Worm (Caenorhabditis elegans): ENCODE results near the gene lin-48.

The lin-48 gene

DNA sequence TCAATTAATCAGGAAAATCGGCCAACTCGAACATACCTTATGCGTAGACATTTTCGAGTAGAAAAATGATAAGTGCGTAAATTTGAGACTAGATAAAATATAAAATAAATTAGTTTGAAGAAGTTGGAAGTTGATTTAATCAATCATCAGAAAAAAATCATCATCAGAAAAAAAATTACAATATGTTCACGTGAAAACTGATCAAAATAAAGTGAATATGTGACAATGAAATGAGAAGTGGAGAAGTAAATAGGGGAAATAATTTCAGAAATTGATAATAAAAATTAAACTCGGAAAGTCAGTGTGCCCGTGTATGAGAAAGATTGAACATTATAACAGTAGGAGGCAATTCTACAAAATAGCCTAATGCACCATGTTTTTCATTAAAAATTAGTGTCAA is 15.7 kb upstream of the lin-48 start, which contains the start of gene F34D10.9:
Gene F34D10.9 (minus strand): TSS at position 101 of the 400 bp plus-strand sequence.
- no peak for TF ChIP-seq him-1 (tag; optimal IDR thresholded peaks at IDR 0.05)
- TF ChIP-seq W03F9.2 (tag; optimal IDR thresholded peaks at IDR 0.05): no peak
- no peak for TF ChIP-seq dao-5 (tag; optimal IDR thresholded peaks at IDR 0.05)

DNA sequence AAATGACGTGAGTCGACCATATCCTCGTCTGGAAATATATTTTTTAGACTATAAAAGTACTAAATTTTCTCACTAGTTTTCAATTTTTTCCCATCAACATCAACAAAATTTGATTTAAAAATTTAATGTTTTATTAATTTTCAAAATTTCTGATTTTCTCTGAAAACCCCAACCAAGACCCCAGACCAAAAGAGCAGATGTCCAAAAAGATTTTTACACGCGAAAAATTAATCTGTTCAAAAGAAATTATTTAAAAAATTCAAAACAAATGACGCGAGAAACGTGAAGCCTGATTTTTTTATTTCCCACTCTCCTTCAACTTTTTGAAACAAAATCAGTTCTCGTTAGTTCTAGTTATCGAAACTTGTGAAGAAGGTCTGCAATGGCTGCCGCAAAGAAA is 14.8 kb upstream of the lin-48 start, which contains the start of gene F34D10.8:
Gene F34D10.8 (plus strand): TSS at position 301 of the 400 bp plus-strand sequence.
- TF ChIP-seq him-1 (tag; optimal IDR thresholded peaks at IDR 0.05) (no peak), W03F9.2 (tag; optimal IDR thresholded peaks at IDR 0.05) (no peak), dao-5 (tag; optimal IDR thresholded peaks at IDR 0.05) (no peak)

DNA sequence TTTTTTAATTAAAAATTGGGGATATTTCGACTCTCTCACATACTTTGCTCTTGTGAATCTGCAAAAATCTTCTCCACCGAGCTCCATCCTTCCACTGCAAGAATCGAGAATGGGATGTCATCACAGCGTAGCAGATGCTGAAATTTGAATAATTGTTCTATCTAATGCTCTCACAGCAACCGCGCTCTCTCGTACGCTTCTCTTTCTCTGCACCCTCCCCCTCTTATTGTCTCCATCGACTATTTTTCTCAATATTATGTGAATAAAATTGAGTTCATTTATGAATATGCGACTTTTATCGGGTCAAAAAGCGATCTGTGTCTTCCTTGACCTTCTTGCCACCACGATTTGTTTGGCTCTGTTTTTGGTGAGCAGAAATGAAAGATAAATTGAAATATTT is 11.2 kb upstream of the lin-48 start, which contains the start of gene F34D10.3:
Gene F34D10.3 (plus strand): TSS at position 249 of the 400 bp plus-strand sequence.
- no peak for TF ChIP-seq W03F9.2 (tag; optimal IDR thresholded peaks at IDR 0.05)
- no peak for TF ChIP-seq him-1 (tag; optimal IDR thresholded peaks at IDR 0.05)

DNA sequence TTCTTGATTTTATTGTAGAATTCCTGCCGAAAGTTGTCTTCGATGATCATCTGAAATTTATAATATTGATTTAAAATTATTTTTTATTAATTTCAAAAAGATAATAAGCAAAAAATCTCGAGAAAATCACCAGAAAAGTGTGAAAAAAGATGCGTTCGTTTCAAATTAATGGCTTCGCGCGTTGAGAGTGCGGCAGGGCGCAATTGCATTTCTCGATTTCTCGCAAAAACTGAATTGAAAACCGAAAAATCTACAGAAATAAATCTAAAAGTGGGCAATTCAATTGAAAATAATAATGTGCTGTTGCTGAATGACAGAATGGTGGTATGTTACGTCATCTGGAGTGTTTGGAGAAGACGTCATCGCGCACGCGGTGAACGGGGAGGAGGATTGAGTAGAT is 10.2 kb upstream of the lin-48 start, which contains the start of gene evl-18:
Gene evl-18 (minus strand): TSS at position 50 of the 400 bp plus-strand sequence.
- no peak for TF ChIP-seq W03F9.2 (tag; optimal IDR thresholded peaks at IDR 0.05)
- no peak for TF ChIP-seq him-1 (tag; optimal IDR thresholded peaks at IDR 0.05)
- no peak for TF ChIP-seq dao-5 (tag; optimal IDR thresholded peaks at IDR 0.05)

DNA sequence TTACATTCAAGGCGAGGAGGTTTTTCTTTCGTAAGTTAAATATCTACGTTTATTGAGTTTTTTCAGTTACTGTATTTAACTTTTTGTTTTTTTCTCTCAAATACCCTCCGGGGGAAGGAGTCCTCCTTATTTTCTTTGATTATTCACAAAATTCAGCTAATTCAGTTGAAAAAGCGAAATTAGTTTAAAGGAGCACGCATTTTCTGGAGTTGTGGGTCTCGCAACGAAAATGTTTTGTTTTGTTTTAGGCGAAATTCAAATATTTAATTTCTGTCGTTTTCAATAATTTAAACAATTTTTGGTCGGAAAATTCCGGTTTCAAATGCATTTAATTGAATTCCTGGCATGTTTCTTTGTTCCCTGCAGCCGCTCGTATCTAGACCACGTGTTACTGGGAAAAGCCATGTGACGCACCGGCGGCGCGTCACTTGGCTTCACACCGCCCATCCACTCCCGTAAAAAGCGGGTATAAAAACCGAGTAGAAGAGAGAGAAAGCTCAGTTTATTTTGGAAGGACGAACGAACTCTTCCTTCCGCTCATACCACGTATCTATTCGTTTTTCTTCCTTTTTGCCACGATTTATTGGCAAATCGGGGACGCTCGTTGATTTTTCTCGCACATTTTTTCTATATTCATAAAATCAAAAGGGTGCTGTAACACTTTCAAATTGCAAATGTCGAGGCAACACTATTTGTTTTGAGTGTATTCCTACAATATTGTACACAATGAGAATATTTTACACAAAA is 9.6 kb upstream of the lin-48 start:
- TF ChIP-seq W03F9.2 (tag; optimal IDR thresholded peaks at IDR 0.05): no peak
- TF ChIP-seq him-1 (tag; optimal IDR thresholded peaks at IDR 0.05): no peak
- TF ChIP-seq dao-5 (tag; optimal IDR thresholded peaks at IDR 0.05): no peak

DNA sequence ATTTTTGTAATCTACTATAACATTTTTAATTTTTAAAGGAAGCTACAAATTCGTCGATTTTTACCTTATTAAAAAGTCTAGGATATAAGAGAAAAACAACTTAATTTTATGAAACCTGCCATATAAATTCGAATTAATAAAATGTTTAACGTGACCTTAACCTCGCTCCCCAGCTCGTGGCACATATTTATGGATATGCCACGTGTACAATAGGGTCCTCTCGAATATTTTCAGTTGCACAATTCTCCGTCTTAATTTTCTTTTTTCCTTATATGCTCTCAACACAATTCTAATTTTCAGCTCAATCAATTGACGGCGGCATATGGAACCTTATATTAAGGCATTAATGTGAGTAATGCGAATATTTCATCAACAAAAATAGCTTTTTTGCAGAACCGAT is 8.9 kb upstream of the lin-48 start, which contains the start of gene F34D10.4:
Gene F34D10.4 (plus strand): TSS at position 301 of the 400 bp plus-strand sequence.
- TF ChIP-seq him-1 (tag; optimal IDR thresholded peaks at IDR 0.05): no peak

ce11 chrIII:3737742-3738141 is 7.5 kb upstream of the lin-48 start:
- TF ChIP-seq dao-5 (tag; optimal IDR thresholded peaks at IDR 0.05): no peak
- TF ChIP-seq him-1 (tag; optimal IDR thresholded peaks at IDR 0.05): no peak
- no peak for TF ChIP-seq W03F9.2 (tag; optimal IDR thresholded peaks at IDR 0.05)

ce11 chrIII:3738331-3738730 is 6.9 kb upstream of the lin-48 start:
- no peak for TF ChIP-seq him-1 (tag; optimal IDR thresholded peaks at IDR 0.05)
- TF ChIP-seq W03F9.2 (tag; optimal IDR thresholded peaks at IDR 0.05): no peak

- TF ChIP-seq dao-5 (tag; optimal IDR thresholded peaks at IDR 0.05) (no peak), him-1 (tag; optimal IDR thresholded peaks at IDR 0.05) (no peak), W03F9.2 (tag; optimal IDR thresholded peaks at IDR 0.05) (no peak)
Observed at ce11 chrIII:3742090-3742489, 3.1 kb upstream of the lin-48 start.

DNA sequence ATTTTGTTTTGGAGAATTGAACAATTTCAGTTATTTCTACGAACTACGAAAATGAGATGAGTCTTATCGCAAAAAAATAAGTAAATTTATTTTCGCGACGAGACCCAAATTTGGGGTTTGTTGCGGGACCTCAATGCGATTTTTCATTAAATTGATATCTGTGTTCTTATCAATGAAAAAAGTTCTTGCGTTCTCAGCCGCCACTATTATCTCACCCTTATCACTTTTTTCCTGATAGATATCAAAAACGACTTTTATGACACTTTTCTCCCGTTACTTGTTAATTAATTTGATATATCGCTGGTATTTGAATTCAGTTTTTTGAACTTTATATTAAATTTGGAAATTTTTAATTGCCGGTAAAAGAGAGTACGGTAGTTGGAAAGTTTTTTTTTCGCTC is 1.9 kb upstream of the lin-48 start:
- TF ChIP-seq him-1 (tag; optimal IDR thresholded peaks at IDR 0.05) (no peak), W03F9.2 (tag; optimal IDR thresholded peaks at IDR 0.05) (no peak), dao-5 (tag; optimal IDR thresholded peaks at IDR 0.05) (no peak)

DNA sequence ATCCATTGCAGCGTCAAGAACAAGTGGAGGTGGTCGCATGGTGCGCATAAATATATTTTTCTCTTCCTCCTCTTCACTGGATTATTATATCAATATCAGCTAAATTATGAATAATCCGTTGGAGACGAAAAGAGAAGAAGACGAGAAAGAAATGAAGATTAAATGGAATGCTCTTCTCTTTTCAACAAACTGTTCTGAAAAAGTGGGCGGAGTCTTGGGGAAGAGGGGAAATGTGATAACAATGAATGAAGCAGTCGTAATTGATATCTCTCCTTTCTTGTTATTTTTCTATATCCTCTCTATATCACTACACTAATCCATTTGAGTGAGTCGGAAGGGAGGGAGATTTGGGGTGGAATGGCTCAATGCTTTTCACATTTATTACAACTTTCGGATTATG is 14.1 kb downstream of the lin-48 start, which contains the start of gene arcp-1:
Gene arcp-1 (minus strand): TSS at position 101 of the 400 bp plus-strand sequence.
- TF ChIP-seq W03F9.2 (tag; optimal IDR thresholded peaks at IDR 0.05): no peak
- no peak for TF ChIP-seq him-1 (tag; optimal IDR thresholded peaks at IDR 0.05)
- no peak for TF ChIP-seq dao-5 (tag; optimal IDR thresholded peaks at IDR 0.05)

DNA sequence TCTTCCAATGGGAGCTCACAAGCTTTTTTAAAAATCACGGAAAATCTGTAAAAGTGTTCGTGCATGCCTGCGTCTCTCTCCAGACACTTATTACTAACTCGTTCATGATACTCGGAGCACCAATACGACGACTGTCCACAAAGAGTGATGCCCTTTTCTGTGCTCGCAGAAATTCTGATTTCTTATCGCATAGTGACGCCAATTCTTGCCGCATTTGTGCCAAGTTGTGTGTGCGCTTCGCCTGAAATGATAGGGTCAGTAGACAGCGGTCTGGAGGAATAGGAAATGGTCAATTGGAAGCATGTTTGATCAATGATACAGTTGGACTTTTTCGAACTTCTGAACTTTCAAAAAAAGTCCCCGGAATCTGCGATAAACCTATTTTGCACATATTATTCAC is 18.8 kb downstream of the lin-48 start:
- TF ChIP-seq W03F9.2 (tag; optimal IDR thresholded peaks at IDR 0.05) (no peak), him-1 (tag; optimal IDR thresholded peaks at IDR 0.05) (no peak), dao-5 (tag; optimal IDR thresholded peaks at IDR 0.05) (no peak)

- no peak for TF ChIP-seq him-1 (tag; optimal IDR thresholded peaks at IDR 0.05)
- TF ChIP-seq dao-5 (tag; optimal IDR thresholded peaks at IDR 0.05): no peak
- no peak for TF ChIP-seq W03F9.2 (tag; optimal IDR thresholded peaks at IDR 0.05)
Observed at ce11 chrIII:3764584-3764983, 19.3 kb downstream of the lin-48 start.

- TF ChIP-seq him-1 (tag; optimal IDR thresholded peaks at IDR 0.05) (no peak), W03F9.2 (tag; optimal IDR thresholded peaks at IDR 0.05) (no peak), dao-5 (tag; optimal IDR thresholded peaks at IDR 0.05) (no peak)
Observed at ce11 chrIII:3765460-3765859, 20.2 kb downstream of the lin-48 start, which contains the start of gene C44F1.1. Gene C44F1.1, minus strand, starts transcription at chrIII:3765560.

DNA sequence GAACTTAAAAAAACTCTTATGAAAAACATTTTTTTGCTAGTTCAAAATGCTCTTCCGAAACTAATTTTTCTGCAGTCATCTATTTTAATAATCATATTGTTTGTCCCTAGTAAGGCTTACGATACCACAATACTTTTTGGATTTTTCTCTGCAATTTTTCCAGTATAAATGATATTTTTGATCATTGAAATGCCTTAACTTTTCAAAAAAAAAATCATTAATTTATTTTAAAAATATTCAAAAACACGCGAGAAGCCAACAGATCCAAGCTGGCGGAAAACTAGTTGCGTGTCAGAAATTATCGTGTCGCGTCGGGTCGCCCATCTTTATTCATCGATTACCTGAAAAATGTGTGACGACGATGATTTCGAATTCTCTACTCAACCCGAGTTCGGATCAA is 23.0 kb downstream of the lin-48 start, which contains the start of gene gmeb-3:
Gene gmeb-3 (plus strand): TSS at position 301 of the 400 bp plus-strand sequence.
- TF ChIP-seq dao-5 (tag; optimal IDR thresholded peaks at IDR 0.05) (no peak), W03F9.2 (tag; optimal IDR thresholded peaks at IDR 0.05) (no peak), him-1 (tag; optimal IDR thresholded peaks at IDR 0.05) (no peak)
